Fruit fly (Drosophila melanogaster) Kc167 (cell line): Measurements from ENCODE around the gene CG17982.

Experiments used
- Sin3A ChIP-seq: fragments of >200 bp; optimal IDR thresholded peaks from 2 replicates; lab custom pipeline; 2018; ENCODE audit warnings: missing external identifiers
- h ChIP-seq: fragments of >200 bp; optimal IDR thresholded peaks from 3 replicates; lab custom pipeline; 2018; ENCODE audit warnings: missing external identifiers
- ttk ChIP-seq: sonication (Bioruptor generic); optimal IDR thresholded peaks from 2 replicates; lab custom pipeline; 2017; ENCODE audit warnings: missing external identifiers

dm6 chrX:8116813-8117212, 26.8 kb downstream of the CG17982 start, which contains the start of gene CG1575:
- TF ChIP-seq Sin3A (lab: Kevin White, UChicago) (no peak), h (no peak), ttk (lab: Kevin White, UChicago) (no peak)
